Fruit fly (Drosophila melanogaster) whole organism, embryonic: ENCODE data around the gene pbl.

Experiments used
- CG10267 ChIP-seq: fragments of 200-800 bp; sonication (Bioruptor generic); optimal IDR thresholded peaks from 2 replicates; lab custom pipeline; 2018; ENCODE audit warnings: missing biosample characterization, mild to moderate bottlenecking, missing genetic modification characterization, moderate library complexity
- CG10431 ChIP-seq: fragments of 200-800 bp; sonication (Bioruptor generic); optimal IDR thresholded peaks from 3 replicates; lab custom pipeline; 2018; ENCODE audit warnings: missing biosample characterization, mild to moderate bottlenecking, missing genetic modification characterization
- CG10959 ChIP-seq: fragments of 200-800 bp; sonication (Bioruptor generic); IDR thresholded peaks from 2 replicates; pipeline ENCODE4 v1.3.6; 2022; ENCODE audit warnings: missing biosample characterization, missing genetic modification characterization
- CG12391 ChIP-seq: fragments of 200-800 bp; sonication (Bioruptor generic); optimal IDR thresholded peaks from 3 replicates; lab custom pipeline; 2018; ENCODE audit warnings: missing biosample characterization, mild to moderate bottlenecking, missing genetic modification characterization, moderate library complexity
- CG12744 ChIP-seq: fragments of 200-800 bp; sonication (Bioruptor generic); optimal IDR thresholded peaks from 2 replicates; lab custom pipeline; 2016; ENCODE audit warnings: missing biosample characterization, missing genetic modification characterization
- CG15073 ChIP-seq: fragments of 200-800 bp; sonication (Bioruptor generic); optimal IDR thresholded peaks from 2 replicates; lab custom pipeline; 2016; ENCODE audit warnings: missing biosample characterization, missing genetic modification characterization
- CG1603 ChIP-seq: fragments of 200-800 bp; sonication (Bioruptor generic); optimal IDR thresholded peaks from 2 replicates; lab custom pipeline; 2019; ENCODE audit warnings: missing biosample characterization, mild to moderate bottlenecking, missing genetic modification characterization, moderate library complexity
- CG1647 ChIP-seq: fragments of 200-800 bp; sonication (Bioruptor generic); optimal IDR thresholded peaks from 3 replicates; lab custom pipeline; 2016; ENCODE audit warnings: missing biosample characterization, missing genetic modification characterization
- CG17385 ChIP-seq: fragments of 200-800 bp; sonication (Bioruptor generic); optimal IDR thresholded peaks from 3 replicates; lab custom pipeline; 2018; ENCODE audit warnings: missing biosample characterization, mild to moderate bottlenecking, missing genetic modification characterization
- CG18476 ChIP-seq: fragments of 200-800 bp; sonication (Bioruptor generic); optimal IDR thresholded peaks from 2 replicates; lab custom pipeline; 2016; ENCODE audit warnings: missing biosample characterization, mild to moderate bottlenecking, missing genetic modification characterization
- CG18619 ChIP-seq: fragments of 200-800 bp; sonication (Bioruptor generic); optimal IDR thresholded peaks from 3 replicates; lab custom pipeline; 2017; ENCODE audit warnings: missing biosample characterization, mild to moderate bottlenecking, missing genetic modification characterization
- CG18764 ChIP-seq: fragments of 200-800 bp; sonication (Bioruptor generic); optimal IDR thresholded peaks from 3 replicates; lab custom pipeline; 2016; ENCODE audit warnings: missing biosample characterization, missing genetic modification characterization
- CG2120 ChIP-seq: fragments of 200-800 bp; sonication (Bioruptor generic); optimal IDR thresholded peaks from 3 replicates; lab custom pipeline; 2016; ENCODE audit warnings: missing biosample characterization, missing genetic modification characterization
- CG31224 ChIP-seq: fragments of 200-800 bp; sonication (Bioruptor generic); IDR thresholded peaks from 2 replicates; pipeline ENCODE4 v1.3.6; 2022; ENCODE audit warnings: missing biosample characterization, missing genetic modification characterization
- CG31388 ChIP-seq: fragments of 200-800 bp; sonication (Bioruptor generic); optimal IDR thresholded peaks from 2 replicates; lab custom pipeline; 2016; ENCODE audit warnings: missing biosample characterization, missing genetic modification characterization
- CG34224 ChIP-seq: fragments of 200-800 bp; sonication (Bioruptor generic); IDR thresholded peaks from 3 replicates; pipeline ENCODE4 v1.3.6; 2022; ENCODE audit warnings: missing biosample characterization, missing genetic modification characterization; ENCODE audit not compliant: partially characterized antibody
- CG4404 ChIP-seq: fragments of 200-800 bp; sonication (Bioruptor generic); IDR thresholded peaks from 2 replicates; pipeline ENCODE4 v1.3.6; 2022; ENCODE audit warnings: missing biosample characterization, missing genetic modification characterization
- CG5245 ChIP-seq: fragments of 200-800 bp; sonication (Bioruptor generic); optimal IDR thresholded peaks from 3 replicates; lab custom pipeline; 2016; ENCODE audit warnings: missing biosample characterization, missing genetic modification characterization
- CG7271 ChIP-seq: fragments of 200-800 bp; sonication (Bioruptor generic); optimal IDR thresholded peaks from 2 replicates; lab custom pipeline; 2018; ENCODE audit warnings: missing biosample characterization, mild to moderate bottlenecking, missing genetic modification characterization, moderate library complexity
- CG8478 ChIP-seq: fragments of >200 bp; optimal IDR thresholded peaks from 2 replicates; lab custom pipeline; 2018
- CG9609 ChIP-seq: fragments of 200-800 bp; sonication (Bioruptor generic); optimal IDR thresholded peaks from 3 replicates; lab custom pipeline; 2016; ENCODE audit warnings: missing biosample characterization, missing genetic modification characterization
- CG9727 ChIP-seq: fragments of 200-800 bp; sonication (Bioruptor generic); optimal IDR thresholded peaks from 3 replicates; lab custom pipeline; 2017; ENCODE audit warnings: missing biosample characterization, mild to moderate bottlenecking, missing genetic modification characterization
- CG9797 ChIP-seq: fragments of 200-800 bp; sonication (Bioruptor generic); optimal IDR thresholded peaks from 3 replicates; lab custom pipeline; 2018; ENCODE audit warnings: missing biosample characterization, mild to moderate bottlenecking, missing genetic modification characterization
- CkIIα-i1 ChIP-seq: fragments of 200-800 bp; sonication (Bioruptor generic); IDR thresholded peaks from 2 replicates; pipeline ENCODE4 v1.3.6; 2022; ENCODE audit warnings: missing biosample characterization, missing genetic modification characterization
- Doc2 ChIP-seq: fragments of 200-800 bp; sonication (Bioruptor generic); IDR thresholded peaks from 2 replicates; pipeline ENCODE4 v1.3.6; 2022; ENCODE audit warnings: missing biosample characterization, missing genetic modification characterization
- Dp ChIP-seq: fragments of 200-800 bp; sonication (Bioruptor generic); optimal IDR thresholded peaks from 2 replicates; lab custom pipeline; 2018; ENCODE audit warnings: missing biosample characterization, mild to moderate bottlenecking, missing genetic modification characterization, moderate library complexity
- ERR ChIP-seq: fragments of 200-800 bp; sonication (Bioruptor generic); optimal IDR thresholded peaks from 2 replicates; lab custom pipeline; 2016; ENCODE audit warnings: missing biosample characterization, missing genetic modification characterization
- Fer1 ChIP-seq: fragments of 200-800 bp; sonication (Bioruptor generic); optimal IDR thresholded peaks from 2 replicates; lab custom pipeline; 2017; ENCODE audit warnings: missing biosample characterization, mild to moderate bottlenecking, missing genetic modification characterization
- Fer3 ChIP-seq: fragments of 200-800 bp; sonication (Bioruptor generic); optimal IDR thresholded peaks from 2 replicates; lab custom pipeline; 2018; ENCODE audit warnings: missing biosample characterization, mild to moderate bottlenecking, missing genetic modification characterization, moderate library complexity
- Hr51 ChIP-seq, 2 experiments: fragments of 200-800 bp; sonication (Bioruptor generic); optimal IDR thresholded peaks; 2 replicates in 1 of 2; 3 replicates in 1 of 2; lab custom pipeline; 2016 to 2018; ENCODE audit warnings: missing biosample characterization in 2 of 2, missing genetic modification characterization in 2 of 2, mild to moderate bottlenecking in 1 of 2, moderate library complexity in 1 of 2
- Lhr ChIP-seq: fragments of 200-800 bp; sonication (Bioruptor generic); optimal IDR thresholded peaks from 3 replicates; lab custom pipeline; 2017; ENCODE audit warnings: mild to moderate bottlenecking, missing biosample characterization, missing genetic modification reagents, missing genetic modification characterization
- Taf1 ChIP-seq: fragments of 200-800 bp; sonication (Bioruptor generic); IDR thresholded peaks from 2 replicates; pipeline ENCODE4 v1.3.6; 2022; ENCODE audit warnings: missing biosample characterization, missing genetic modification characterization
- al ChIP-seq: fragments of 200-800 bp; sonication (Bioruptor generic); IDR thresholded peaks from 2 replicates; pipeline ENCODE4 v1.3.6; 2022; ENCODE audit warnings: missing biosample characterization, missing genetic modification characterization
- br ChIP-seq: fragments of >200 bp; optimal IDR thresholded peaks from 2 replicates; lab custom pipeline; 2017
- fd64A ChIP-seq: fragments of 200-800 bp; sonication (Bioruptor generic); optimal IDR thresholded peaks from 3 replicates; lab custom pipeline; 2018; ENCODE audit warnings: missing biosample characterization, mild to moderate bottlenecking, missing genetic modification characterization
- fu2 ChIP-seq: fragments of 200-800 bp; sonication (Bioruptor generic); optimal IDR thresholded peaks from 2 replicates; lab custom pipeline; 2016; ENCODE audit warnings: missing biosample characterization, missing genetic modification characterization
- gt ChIP-seq: fragments of 200-800 bp; sonication (Bioruptor generic); IDR thresholded peaks from 2 replicates; pipeline ENCODE4 v1.3.6; 2022; ENCODE audit warnings: missing biosample characterization, missing genetic modification characterization
- hb ChIP-seq: fragments of 200-800 bp; sonication (Bioruptor generic); IDR thresholded peaks from 3 replicates; pipeline ENCODE4 v1.3.6; 2022; ENCODE audit warnings: missing biosample characterization, missing genetic modification characterization; ENCODE audit not compliant: partially characterized antibody
- hbn ChIP-seq: fragments of 200-800 bp; sonication (Bioruptor generic); IDR thresholded peaks from 2 replicates; pipeline ENCODE4 v1.3.6; 2022; ENCODE audit warnings: missing biosample characterization, missing genetic modification characterization; ENCODE audit not compliant: partially characterized antibody
- inv ChIP-seq: fragments of 200-800 bp; sonication (Bioruptor generic); IDR thresholded peaks from 2 replicates; pipeline ENCODE4 v1.3.6; 2022; ENCODE audit warnings: missing biosample characterization, missing genetic modification characterization; ENCODE audit not compliant: partially characterized antibody
- knrl ChIP-seq: fragments of 200-800 bp; sonication (Bioruptor generic); IDR thresholded peaks from 3 replicates; pipeline ENCODE4 v1.3.6; 2022; ENCODE audit warnings: missing biosample characterization, missing genetic modification characterization; ENCODE audit not compliant: partially characterized antibody
- mam ChIP-seq: fragments of 200-800 bp; sonication (Bioruptor generic); optimal IDR thresholded peaks from 3 replicates; lab custom pipeline; 2016; ENCODE audit warnings: missing biosample characterization, missing genetic modification characterization
- nau ChIP-seq: fragments of 200-800 bp; sonication (Bioruptor generic); optimal IDR thresholded peaks from 3 replicates; lab custom pipeline; 2017; ENCODE audit warnings: missing biosample characterization, mild to moderate bottlenecking, missing genetic modification characterization, missing genetic modification reagents
- nmo ChIP-seq: fragments of 200-800 bp; sonication (Bioruptor generic); optimal IDR thresholded peaks from 2 replicates; lab custom pipeline; 2018; ENCODE audit warnings: missing biosample characterization, mild to moderate bottlenecking, missing genetic modification characterization, moderate library complexity
- psq ChIP-seq: fragments of 200-800 bp; sonication (Bioruptor generic); optimal IDR thresholded peaks from 2 replicates; lab custom pipeline; 2017; ENCODE audit warnings: missing biosample characterization, missing genetic modification characterization
- row ChIP-seq: fragments of 200-800 bp; sonication (Bioruptor generic); IDR thresholded peaks from 3 replicates; pipeline ENCODE4 v1.3.6; 2022; ENCODE audit warnings: missing biosample characterization, missing genetic modification characterization
- salm ChIP-seq: fragments of 200-800 bp; sonication (Bioruptor generic); optimal IDR thresholded peaks from 2 replicates; lab custom pipeline; 2018; ENCODE audit warnings: missing biosample characterization, mild to moderate bottlenecking, missing genetic modification characterization
- sens ChIP-seq: fragments of 200-800 bp; sonication (Bioruptor generic); peaks from one replicate; lab custom pipeline; 2016; ENCODE audit warnings: missing biosample characterization, missing genetic modification characterization
- ttk ChIP-seq: fragments of 200-800 bp; sonication (Bioruptor generic); IDR thresholded peaks from 2 replicates; pipeline ENCODE4 v2.1.2; 2022; ENCODE audit warnings: missing biosample characterization, missing genetic modification characterization
- tx ChIP-seq: fragments of 200-800 bp; sonication (Bioruptor generic); optimal IDR thresholded peaks from 2 replicates; lab custom pipeline; 2016; ENCODE audit warnings: missing biosample characterization, missing genetic modification characterization

Gene pbl

dm6 chr3L:7860634-7861431 is 50.9 kb downstream of the pbl start (continued):
- TF ChIP-seq CG10431 (GFP tag; lab: Kevin White, UChicago) (no peak), salm (tag; lab: Kevin White, UChicago) (no peak), fu2 (GFP tag; lab: Kevin White, UChicago) (peak; percentile 46), tx (peak; percentile 25), hbn (no peak), al (GFP tag; lab: Robert Waterston, UW) (peak; percentile 85), Fer3 (tag; lab: Kevin White, UChicago) (peak; percentile 20), ttk (GFP tag; lab: Robert Waterston, UW) (peak; percentile 30; the same call in 1 of the 2 replicates), Doc2 (GFP tag; lab: Robert Waterston, UW) (no peak), CG1647 (no peak), knrl (GFP tag; lab: Robert Waterston, UW) (no peak), CG9797 (GFP tag; lab: Kevin White, UChicago) (no peak), CG18619 (GFP tag; lab: Kevin White, UChicago) (peak; percentile 46), ERR (GFP tag; lab: Kevin White, UChicago) (no peak), psq (peak; percentile 7), br (lab: Kevin White, UChicago) (no peak), CG1603 (tag; lab: Kevin White, UChicago) (no peak), Dp (GFP tag; lab: Kevin White, UChicago) (no peak), row (GFP tag; lab: Robert Waterston, UW) (peak; percentile 77), CG2120 (peak; percentile 83), Taf1 (GFP tag; lab: Robert Waterston, UW) (peak; percentile 43; the same call in 1 of the 2 replicates), CG9727 (peak; percentile 64), CG8478 (no peak), CG15073 (no peak), CG31388 (GFP tag; lab: Kevin White, UChicago) (no peak), Lhr (GFP tag; lab: Kevin White, UChicago) (no peak), CG18476 (GFP tag; lab: Kevin White, UChicago) (no peak), Hr51 (GFP tag; optimal IDR thresholded peaks at IDR 0.05; lab: Kevin White, UChicago) (peak in 1 of 2 experiments; percentile 57), nmo (GFP tag; lab: Kevin White, UChicago) (peak; percentile 51), Fer1 (GFP tag; lab: Kevin White, UChicago) (no peak), inv (GFP tag; lab: Robert Waterston, UW) (no peak), fd64A (no peak), CG34224 (GFP tag; lab: Robert Waterston, UW) (no peak), sens (GFP tag; lab: Kevin White, UChicago) (peak; percentile 94), CG4404 (GFP tag; lab: Robert Waterston, UW) (peak; percentile 43; the same call in 1 of the 2 replicates), CG5245 (GFP tag; lab: Kevin White, UChicago) (no peak), hb (GFP tag; lab: Robert Waterston, UW) (no peak), mam (GFP tag; lab: Kevin White, UChicago) (peak; percentile 82), CG31224 (peak; percentile 69), CG7271 (tag; lab: Kevin White, UChicago) (no peak), gt (GFP tag; lab: Robert Waterston, UW) (no peak), CG9609 (peak; percentile 36), CG17385 (peak; percentile 28), nau (GFP tag; lab: Kevin White, UChicago) (no peak), CG10267 (tag; lab: Kevin White, UChicago) (no peak), CkIIα-i1 (GFP tag; lab: Robert Waterston, UW) (no peak), CG12391 (peak; percentile 45), CG18764 (no peak), CG10959 (GFP tag; lab: Robert Waterston, UW) (no peak), CG12744 (GFP tag; lab: Kevin White, UChicago) (peak; percentile 24)
